Fruit fly (Drosophila melanogaster) whole organism, wandering third instar larva: ENCODE data around the gene CG4036.

Experiments used
- Mio ChIP-seq: sonication (Bioruptor generic); optimal IDR thresholded peaks from 2 replicates; lab custom pipeline; 2016; ENCODE audit warnings: missing biosample characterization, missing genetic modification characterization
- N ChIP-seq: fragments of >200 bp; optimal IDR thresholded peaks from 2 replicates; lab custom pipeline; 2018; ENCODE audit warnings: missing biosample characterization, missing external identifiers, missing genetic modification characterization
- dmrt93B ChIP-seq: fragments of 200-800 bp; sonication (Bioruptor generic); optimal IDR thresholded peaks from 2 replicates; lab custom pipeline; 2018; ENCODE audit warnings: missing biosample characterization, mild to moderate bottlenecking, missing genetic modification characterization
- lola ChIP-seq: fragments of >200 bp; optimal IDR thresholded peaks from 2 replicates; lab custom pipeline; 2017; ENCODE audit warnings: missing biosample characterization, missing genetic modification characterization
- usp ChIP-seq: fragments of >200 bp; optimal IDR thresholded peaks from 2 replicates; lab custom pipeline; 2017; ENCODE audit warnings: missing biosample characterization, missing genetic modification characterization

DNA sequence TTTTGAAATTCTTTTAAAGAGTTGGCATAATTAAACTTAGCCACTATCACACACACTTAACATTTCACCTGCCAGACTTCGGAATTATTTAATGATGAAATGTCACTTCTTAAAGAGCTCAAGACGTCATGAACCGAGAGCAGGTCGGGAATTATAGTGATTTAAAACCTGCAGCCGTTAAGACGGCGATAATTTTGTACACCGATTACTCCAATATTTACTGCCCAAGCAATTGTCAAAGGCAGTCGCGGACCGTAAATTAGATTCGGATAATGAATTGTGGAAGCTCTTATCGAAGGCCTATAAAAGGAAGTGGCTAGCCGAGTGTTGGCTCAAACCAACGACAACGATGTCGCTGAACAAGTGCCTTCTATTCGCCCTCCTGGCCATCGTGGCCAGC lies 21.9 kb upstream of the CG4036 start, which contains the start of gene CG17633:
- TF ChIP-seq N (GFP tag; lab: Kevin White, UChicago) (no peak), usp (no peak), Mio (no peak), dmrt93B (GFP tag; lab: Kevin White, UChicago) (no peak), lola (GFP tag; lab: Kevin White, UChicago) (no peak)
